Worm (Caenorhabditis elegans) whole organism, L1 larva: ENCODE results near the gene T07E3.4.

Experiments used
- ama-1 ChIP-seq: fragments of 150-350 bp; optimal IDR thresholded peaks from 2 replicates; lab custom pipeline; 2014
- ceh-82 ChIP-seq, 3 experiments: fragments of 150-350 bp in 1 of 3; sonication (generic microtip) in 2 of 3; optimal IDR thresholded peaks; 2 replicates each; lab custom pipeline; 2014 to 2017; ENCODE audit warnings: missing biosample characterization in 3 of 3, missing genetic modification characterization in 3 of 3
- dpl-1 ChIP-seq, 3 experiments: fragments of 150-350 bp in 2 of 3; sonication (generic microtip) in 1 of 3; optimal IDR thresholded peaks; 2 replicates each; lab custom pipeline; 2014 to 2017; ENCODE audit warnings: missing biosample characterization in 3 of 3, missing genetic modification characterization in 3 of 3, missing genetic modification reagents in 3 of 3
- lin-14 ChIP-seq: fragments of 200-800 bp; sonication (Bioruptor generic); optimal IDR thresholded peaks from 2 replicates; lab custom pipeline; 2018; ENCODE audit warnings: mild to moderate bottlenecking, missing genetic modification characterization, moderate library complexity, missing compliant biosample characterization
- skn-1 ChIP-seq: fragments of 150-350 bp; optimal IDR thresholded peaks from 2 replicates; lab custom pipeline; 2014; ENCODE audit warnings: missing biosample characterization, missing genetic modification characterization

- TF ChIP-seq ama-1 (lab: Kevin White, UChicago) (no peak), lin-14 (GFP tag; lab: Kevin White, UChicago) (no peak), skn-1 (no peak), dpl-1 (GFP tag; optimal IDR thresholded peaks at IDR 0.05; lab: Kevin White, UChicago) (no peak), ceh-82 (tag; optimal IDR thresholded peaks at IDR 0.05; lab: Kevin White, UChicago) (no peak)
These were observed 49.1 kb upstream of the T07E3.4 start, which contains the start of gene dhhc-5 for ce11 chrIII:6848654-6849204.
